Worm (Caenorhabditis elegans): ENCODE data around the gene C56A3.4.

C56A3.4 gene

DNA sequence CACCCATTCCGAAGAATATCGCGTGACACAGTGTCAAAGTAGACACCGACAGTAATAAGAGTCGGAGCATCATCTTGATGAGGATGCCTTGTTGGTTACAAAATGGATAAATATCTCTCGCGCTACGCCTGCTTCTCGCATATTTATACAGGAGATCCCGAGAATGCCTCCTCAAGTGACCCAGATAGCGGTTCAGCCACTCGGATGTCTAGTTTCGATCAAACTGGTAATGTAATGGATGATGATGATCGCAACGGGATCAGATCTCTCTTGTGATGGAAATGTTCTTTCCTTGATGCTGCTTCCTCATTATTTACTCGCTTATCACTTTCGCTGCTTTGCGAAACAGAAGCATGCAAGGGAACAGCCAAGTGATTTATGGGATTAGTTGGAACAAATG, 12.3 kb upstream of the C56A3.4 start, which contains the start of gene grl-17:
Gene grl-17 (minus strand): TSS at position 101 of the 400 bp plus-strand sequence.
- TF ChIP-seq ceh-16 (tag; optimal IDR thresholded peaks at IDR 0.05) (no peak), mdl-1 (tag; optimal IDR thresholded peaks at IDR 0.05) (no peak), unc-62 (GFP tag; optimal IDR thresholded peaks at IDR 0.05) (no peak), zag-1 (tag; optimal IDR thresholded peaks at IDR 0.05) (no peak), egl-27 (tag; optimal IDR thresholded peaks at IDR 0.05) (no peak), lin-15B (tag; optimal IDR thresholded peaks at IDR 0.05) (no peak), ceh-28 (tag; optimal IDR thresholded peaks at IDR 0.05) (no peak), nhr-23 (tag; optimal IDR thresholded peaks at IDR 0.05) (no peak), ceh-9 (tag; optimal IDR thresholded peaks at IDR 0.05) (no peak), sea-2 (GFP tag; optimal IDR thresholded peaks at IDR 0.05) (no peak), ztf-11 (tag; optimal IDR thresholded peaks at IDR 0.05) (no peak)

DNA sequence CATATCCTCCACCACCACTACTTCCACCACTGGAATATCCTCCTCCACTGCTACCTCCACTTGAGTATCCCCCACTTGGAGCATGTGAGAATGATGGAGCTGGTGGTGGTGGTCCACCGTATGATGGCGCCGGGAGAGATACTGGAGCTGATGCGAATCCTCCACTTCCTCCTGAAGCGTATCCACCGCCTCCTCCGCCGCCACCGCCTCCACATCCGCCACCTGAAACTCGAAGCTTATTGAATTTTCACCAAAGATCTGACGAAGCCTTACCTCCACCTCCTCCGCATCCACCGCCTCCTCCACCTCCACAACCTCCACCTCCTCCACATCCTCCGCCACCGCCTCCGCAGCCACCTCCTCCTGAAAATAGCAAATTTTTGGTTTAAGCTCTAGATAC, 11.2 kb upstream of the C56A3.4 start:
- TF ChIP-seq egl-5 (tag; optimal IDR thresholded peaks at IDR 0.05) (no peak), nhr-12 (tag; optimal IDR thresholded peaks at IDR 0.05) (no peak), elt-3 (tag; optimal IDR thresholded peaks at IDR 0.05) (no peak), aly-2 (tag; optimal IDR thresholded peaks at IDR 0.05) (no peak), hmg-11 (tag; optimal IDR thresholded peaks at IDR 0.05) (no peak), nhr-237 (tag; optimal IDR thresholded peaks at IDR 0.05) (no peak), jun-1 (tag; optimal IDR thresholded peaks at IDR 0.05) (no peak), lsy-12 (tag; optimal IDR thresholded peaks at IDR 0.05) (no peak), R02D3.7 (tag; optimal IDR thresholded peaks at IDR 0.05) (no peak), pha-4 (tag; optimal IDR thresholded peaks at IDR 0.05) (no peak), unc-62 (GFP tag; optimal IDR thresholded peaks at IDR 0.05) (no peak), mdl-1 (tag; optimal IDR thresholded peaks at IDR 0.05) (no peak), eor-1 (tag; optimal IDR thresholded peaks at IDR 0.05) (no peak), snpc-4 (tag; optimal IDR thresholded peaks at IDR 0.05) (no peak), ceh-16 (tag; optimal IDR thresholded peaks at IDR 0.05) (no peak)

DNA sequence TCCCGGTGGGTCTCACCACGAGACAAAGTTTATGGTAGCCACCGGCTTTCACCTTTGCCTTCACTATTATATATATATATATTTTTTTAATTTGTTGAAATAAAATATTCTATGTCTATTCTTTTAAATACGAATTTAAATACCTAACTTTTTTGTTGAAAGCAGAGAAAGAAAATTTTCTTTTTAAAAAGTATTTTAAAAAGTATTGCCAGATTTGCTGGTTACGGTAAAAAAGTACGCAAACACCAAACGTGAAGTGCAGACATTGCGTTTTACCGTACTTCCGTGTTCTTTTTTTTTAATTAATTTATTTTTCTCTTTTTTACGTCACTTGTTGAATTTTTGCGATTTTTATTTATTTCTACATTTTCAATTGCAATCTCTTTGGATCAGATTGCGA, 8.4 kb upstream of the C56A3.4 start, which contains the start of gene C56A3.8:
Gene C56A3.8 (plus strand): TSS at position 301 of the 400 bp plus-strand sequence.
- TF ChIP-seq elt-2 (tag; optimal IDR thresholded peaks at IDR 0.05) (no peak), mml-1 (tag; optimal IDR thresholded peaks at IDR 0.05) (no peak), fos-1 (tag; optimal IDR thresholded peaks at IDR 0.05) (no peak), unc-62 (GFP tag; optimal IDR thresholded peaks at IDR 0.05) (no peak), skn-1 (tag; optimal IDR thresholded peaks at IDR 0.05) (no peak), nhr-25 (tag; optimal IDR thresholded peaks at IDR 0.05) (no peak), ZK546.5 (tag; optimal IDR thresholded peaks at IDR 0.05) (no peak), nhr-67 (tag; optimal IDR thresholded peaks at IDR 0.05) (no peak), nfya-1 (tag; optimal IDR thresholded peaks at IDR 0.05; ENCODE audit: insufficient read depth) (no peak), aly-2 (tag; optimal IDR thresholded peaks at IDR 0.05) (no peak), zag-1 (tag; optimal IDR thresholded peaks at IDR 0.05) (no peak), lin-15B (tag; optimal IDR thresholded peaks at IDR 0.05) (no peak)

DNA sequence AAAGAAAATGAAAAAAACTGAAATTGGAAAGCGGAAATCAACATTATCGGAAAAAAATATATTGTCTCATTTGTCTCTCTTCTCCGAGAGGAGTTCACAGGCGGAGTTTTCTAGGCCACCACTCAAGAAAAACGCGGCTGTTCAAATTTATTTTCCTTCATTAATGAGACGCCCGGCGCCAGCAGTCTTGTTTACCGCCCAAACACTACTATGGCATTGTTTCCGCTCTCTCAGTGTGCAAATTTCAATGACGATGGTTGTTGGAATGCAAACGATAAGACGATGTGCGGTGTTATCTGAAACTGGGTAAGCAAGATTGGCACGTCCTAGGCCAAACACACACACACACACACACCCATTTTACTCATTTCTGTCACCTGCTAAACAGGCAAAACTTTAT, 5.2 kb upstream of the C56A3.4 start, which contains the start of gene cav-2:
Gene cav-2 (plus strand): TSS at position 359 of the 400 bp plus-strand sequence.
- TF ChIP-seq R02D3.7 (tag; optimal IDR thresholded peaks at IDR 0.05) (peak; percentile 64), skn-1 (tag; optimal IDR thresholded peaks at IDR 0.05) (peak; percentile 31), tbx-2 (tag; optimal IDR thresholded peaks at IDR 0.05) (peak; percentile 8), jun-1 (tag; optimal IDR thresholded peaks at IDR 0.05) (peak; percentile 89), egl-5 (tag; optimal IDR thresholded peaks at IDR 0.05) (peak; percentile 63), pqm-1 (tag; optimal IDR thresholded peaks at IDR 0.05) (peak; percentile 92), elt-2 (tag; optimal IDR thresholded peaks at IDR 0.05) (peak; percentile 92), hmg-11 (tag; optimal IDR thresholded peaks at IDR 0.05) (peak; percentile 52), ceh-28 (tag; optimal IDR thresholded peaks at IDR 0.05) (peak; percentile 70), nhr-11 (tag; optimal IDR thresholded peaks at IDR 0.05) (no peak), nhr-77 (tag; optimal IDR thresholded peaks at IDR 0.05) (no peak), nhr-43 (tag; optimal IDR thresholded peaks at IDR 0.05; ENCODE audit: poor library complexity, severe bottlenecking) (peak; percentile 91), ZK546.5 (tag; optimal IDR thresholded peaks at IDR 0.05) (no peak), nhr-25 (tag; optimal IDR thresholded peaks at IDR 0.05) (peak; percentile 40), pha-4 (tag; optimal IDR thresholded peaks at IDR 0.05) (peak; percentile 83), mdl-1 (tag; optimal IDR thresholded peaks at IDR 0.05) (no peak), lin-15B (tag; optimal IDR thresholded peaks at IDR 0.05) (peak; percentile 82), lin-39 (tag; optimal IDR thresholded peaks at IDR 0.05) (peak; percentile 70), nhr-23 (tag; optimal IDR thresholded peaks at IDR 0.05) (peak; percentile 76), snpc-4 (tag; optimal IDR thresholded peaks at IDR 0.05) (peak; percentile 24), lsy-12 (tag; optimal IDR thresholded peaks at IDR 0.05) (peak; percentile 72), fkh-10 (GFP tag; optimal IDR thresholded peaks at IDR 0.05) (peak; percentile 51), nfya-1 (tag; optimal IDR thresholded peaks at IDR 0.05; ENCODE audit: insufficient read depth) (peak; percentile 68), nhr-76 (tag; optimal IDR thresholded peaks at IDR 0.05) (no peak)
